Worm (Caenorhabditis elegans) whole organism, L4/young adult: ENCODE results near the gene polk-1.

Source experiments
- W03F9.2 ChIP-seq: fragments of 150-350 bp; optimal IDR thresholded peaks from 2 replicates; lab custom pipeline; 2014; ENCODE audit warnings: missing biosample characterization, missing genetic modification characterization
- him-1 ChIP-seq: sonication (generic microtip); optimal IDR thresholded peaks from 2 replicates; lab custom pipeline; 2016; ENCODE audit warnings: missing genotype, missing genetic modification reagents, missing genetic modification characterization, missing compliant biosample characterization

DNA sequence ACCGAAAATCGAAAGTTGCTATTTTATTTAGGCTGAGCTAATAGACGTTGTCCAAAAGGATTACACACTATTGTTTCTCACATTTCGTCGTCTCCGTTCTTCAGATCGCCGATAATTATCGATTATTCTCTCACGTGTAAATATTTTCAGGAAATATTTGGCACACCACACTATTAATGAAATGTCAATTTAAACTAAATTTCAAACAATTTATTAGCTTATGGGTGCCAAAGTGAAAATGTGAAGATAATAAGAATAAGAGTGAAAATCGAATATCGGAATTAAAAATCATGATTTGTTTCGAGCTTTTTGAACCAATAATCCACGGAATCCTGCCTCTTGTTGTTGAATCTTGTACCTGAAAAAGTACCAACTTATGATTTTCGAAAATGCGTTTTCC, 11.8 kb downstream of the polk-1 start, which contains the start of gene C06E1.11:
- TF ChIP-seq him-1 (tag; lab: Kevin White, UChicago) (no peak), W03F9.2 (no peak)
